Worm (Caenorhabditis elegans): ENCODE data around the gene nid-1.
A peak's percentile ranks its signal among the peaks of the same experiment; 100 is the strongest.

nid-1 gene

ce11 chrV:12905074-12905473, 4.8 kb upstream of the nid-1 start, which contains the start of gene ttr-28:
Gene ttr-28, minus strand, starts transcription at chrV:12905174.
- TF ChIP-seq pha-4 (tag; optimal IDR thresholded peaks at IDR 0.05), result peak; percentile 17
- no peak for TF ChIP-seq nhr-76 (tag; optimal IDR thresholded peaks at IDR 0.05)
- TF ChIP-seq skn-1 (tag; optimal IDR thresholded peaks at IDR 0.05), result no peak

DNA sequence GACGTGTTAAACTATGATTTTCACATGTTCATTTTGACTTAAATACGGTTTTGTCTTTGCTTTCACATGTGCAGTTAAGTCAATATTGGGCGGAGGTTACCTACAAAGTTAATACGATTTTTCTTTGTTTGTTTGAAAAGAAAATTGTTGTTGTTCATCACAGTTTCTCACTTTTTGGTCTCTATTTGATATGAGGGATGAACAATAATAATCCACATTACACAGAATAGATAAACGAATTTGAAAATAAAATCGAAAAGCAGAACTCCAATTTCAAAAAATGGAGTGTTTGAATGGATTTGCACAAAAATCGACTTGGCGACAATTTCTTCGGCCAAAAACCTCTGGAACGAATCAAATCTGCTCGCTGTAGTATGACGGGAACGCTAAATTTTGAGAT, 3.2 kb upstream of the nid-1 start, which contains the start of gene ttr-29:
ttr-29 (minus strand) TSS at position 101 of the 400 bp plus-strand sequence.
- TF ChIP-seq pha-4 (tag; optimal IDR thresholded peaks at IDR 0.05) (peak; percentile 90), egl-5 (tag; optimal IDR thresholded peaks at IDR 0.05) (no peak), ceh-28 (tag; optimal IDR thresholded peaks at IDR 0.05) (no peak)

- no peak for TF ChIP-seq pha-4 (tag; optimal IDR thresholded peaks at IDR 0.05)
- TF ChIP-seq nhr-11 (tag; optimal IDR thresholded peaks at IDR 0.05), result no peak
- no peak for TF ChIP-seq nhr-67 (tag; optimal IDR thresholded peaks at IDR 0.05)
These were observed 2.5 kb upstream of the nid-1 start for ce11 chrV:12907436-12907835.

ce11 chrV:12908614-12909013, 1.3 kb upstream of the nid-1 start:
- TF ChIP-seq nhr-28 (tag; optimal IDR thresholded peaks at IDR 0.05), result no peak
- TF ChIP-seq aly-2 (tag; optimal IDR thresholded peaks at IDR 0.05), result no peak
- TF ChIP-seq pha-4 (tag; optimal IDR thresholded peaks at IDR 0.05), result no peak
- TF ChIP-seq fos-1 (tag; optimal IDR thresholded peaks at IDR 0.05), result no peak
- no peak for TF ChIP-seq mdl-1 (tag; optimal IDR thresholded peaks at IDR 0.05)
- TF ChIP-seq fkh-2 (tag; optimal IDR thresholded peaks at IDR 0.05), result no peak
- TF ChIP-seq ztf-4 (tag; optimal IDR thresholded peaks at IDR 0.05), result no peak
- no peak for TF ChIP-seq sea-2 (GFP tag; optimal IDR thresholded peaks at IDR 0.05)
- TF ChIP-seq ZK546.5 (tag; optimal IDR thresholded peaks at IDR 0.05), result no peak
- no peak for TF ChIP-seq nhr-76 (tag; optimal IDR thresholded peaks at IDR 0.05)
- TF ChIP-seq pqm-1 (tag; optimal IDR thresholded peaks at IDR 0.05), result no peak
- TF ChIP-seq unc-62 (GFP tag; optimal IDR thresholded peaks at IDR 0.05), result no peak
- TF ChIP-seq ceh-28 (tag; optimal IDR thresholded peaks at IDR 0.05), result no peak

DNA sequence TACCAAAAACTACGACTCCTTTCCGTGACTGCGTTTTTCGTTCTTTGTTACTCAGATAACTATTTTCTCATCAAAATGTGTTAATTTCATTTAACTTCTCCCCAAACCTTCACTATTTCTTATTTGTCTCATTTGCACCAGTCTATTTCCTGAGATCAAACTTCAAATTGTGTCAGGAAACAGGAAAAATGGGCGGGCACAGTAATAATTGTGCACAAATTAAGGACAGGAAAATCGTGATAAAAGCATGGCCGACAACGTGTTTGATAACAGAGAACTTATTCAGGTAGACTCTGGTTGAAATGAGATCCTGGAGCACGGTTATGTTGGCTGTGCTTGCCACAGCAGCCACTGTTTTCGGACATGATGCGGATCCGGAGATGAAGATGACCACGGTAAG, 9.8 kb downstream of the nid-1 start, which contains the start of gene lipl-1:
lipl-1 (plus strand) TSS at position 282 of the 400 bp plus-strand sequence.
- TF ChIP-seq daf-12 (tag; optimal IDR thresholded peaks at IDR 0.05) (no peak), elt-2 (tag; optimal IDR thresholded peaks at IDR 0.05) (peak; percentile 41), jun-1 (tag; optimal IDR thresholded peaks at IDR 0.05) (no peak), nhr-12 (tag; optimal IDR thresholded peaks at IDR 0.05) (no peak), nhr-76 (tag; optimal IDR thresholded peaks at IDR 0.05) (no peak), unc-62 (GFP tag; optimal IDR thresholded peaks at IDR 0.05) (no peak), nhr-77 (tag; optimal IDR thresholded peaks at IDR 0.05) (no peak), skn-1 (tag; optimal IDR thresholded peaks at IDR 0.05) (no peak), tbx-2 (tag; optimal IDR thresholded peaks at IDR 0.05) (no peak), pqm-1 (tag; optimal IDR thresholded peaks at IDR 0.05) (peak; percentile 18)

DNA sequence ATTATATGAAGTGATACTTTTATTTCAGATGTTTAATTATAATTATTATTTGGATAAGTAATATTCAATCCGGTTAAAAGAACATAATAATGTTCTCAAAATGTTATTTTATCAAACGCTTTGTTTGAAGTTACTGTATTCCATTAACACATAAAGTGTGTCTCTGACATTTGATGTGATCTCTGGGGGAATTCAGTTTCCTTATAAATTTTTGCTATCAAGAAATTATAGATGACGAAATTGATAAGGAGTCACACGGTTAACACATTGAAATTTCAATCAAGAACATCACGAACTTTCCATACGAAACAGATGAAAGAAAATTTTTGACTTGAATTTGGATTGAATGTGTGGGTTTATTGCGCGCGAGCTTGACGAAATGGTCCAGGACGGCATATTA, 11.8 kb downstream of the nid-1 start:
- TF ChIP-seq pqm-1 (tag; optimal IDR thresholded peaks at IDR 0.05), result peak; percentile 76
- TF ChIP-seq pha-4 (tag; optimal IDR thresholded peaks at IDR 0.05), result peak; percentile 68
- TF ChIP-seq skn-1 (tag; optimal IDR thresholded peaks at IDR 0.05), result no peak
- no peak for TF ChIP-seq ztf-11 (tag; optimal IDR thresholded peaks at IDR 0.05)
- peak; percentile 88 for TF ChIP-seq elt-2 (tag; optimal IDR thresholded peaks at IDR 0.05)
- TF ChIP-seq R02D3.7 (tag; optimal IDR thresholded peaks at IDR 0.05), result no peak

ce11 chrV:12922308-12922707, 12.4 kb downstream of the nid-1 start, which contains the start of gene dhrs-4:
Gene dhrs-4, plus strand, starts transcription at chrV:12922608.
- no peak for TF ChIP-seq pha-4 (tag; optimal IDR thresholded peaks at IDR 0.05)
- TF ChIP-seq nhr-77 (tag; optimal IDR thresholded peaks at IDR 0.05), result no peak
- TF ChIP-seq ceh-28 (tag; optimal IDR thresholded peaks at IDR 0.05), result no peak
- no peak for TF ChIP-seq nhr-12 (tag; optimal IDR thresholded peaks at IDR 0.05)
- no peak for TF ChIP-seq ZK546.5 (tag; optimal IDR thresholded peaks at IDR 0.05)
- TF ChIP-seq elt-2 (tag; optimal IDR thresholded peaks at IDR 0.05), result peak; percentile 6
- peak; percentile 10 for TF ChIP-seq pqm-1 (tag; optimal IDR thresholded peaks at IDR 0.05)

ce11 chrV:12924128-12924527, 14.2 kb downstream of the nid-1 start, which contains the start of gene pqn-67:
Gene pqn-67, plus strand, starts transcription at chrV:12924428.
- TF ChIP-seq hmg-11 (tag; optimal IDR thresholded peaks at IDR 0.05) (no peak), elt-2 (tag; optimal IDR thresholded peaks at IDR 0.05) (peak; percentile 22)
